Fruit fly (Drosophila melanogaster) S2 (cell line): ENCODE measurements around the gene CG5921.

Source experiments
- CG8478 ChIP-seq: fragments of >200 bp; optimal IDR thresholded peaks from 2 replicates; lab custom pipeline; 2018
- CTCF ChIP-seq, 2 experiments: fragments of >200 bp; optimal IDR thresholded peaks; 2 replicates each; lab custom pipeline; 2018

DNA sequence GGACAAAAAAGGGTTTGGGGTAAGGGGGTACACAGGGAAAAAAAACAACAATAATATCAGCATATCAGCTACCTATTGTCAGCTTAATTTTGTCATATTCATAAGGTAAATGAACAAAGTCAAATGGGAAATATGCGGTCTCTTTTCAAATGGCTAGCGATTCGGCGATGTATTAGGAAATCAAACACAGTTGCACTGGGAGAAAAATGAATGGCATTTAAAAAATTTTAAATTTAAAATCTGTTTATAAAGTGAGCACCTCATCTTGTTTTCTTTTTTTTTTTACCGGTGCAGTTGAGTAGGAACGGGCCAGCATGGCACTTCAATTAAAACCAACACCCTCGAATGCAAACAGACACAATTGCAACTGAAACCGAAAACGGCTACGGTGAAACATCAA lies 3.4 kb downstream of the CG5921 start:
- TF ChIP-seq CG8478: no peak
- no peak for TF ChIP-seq CTCF (optimal IDR thresholded peaks at IDR 0.05; lab: Kevin White, UChicago)
